Fruit fly (Drosophila melanogaster) whole organism, embryonic: ENCODE measurements around the gene CG13056.
A peak's percentile ranks its signal among the peaks of the same experiment; 100 is the strongest.

Experiments used
- Aef1 ChIP-seq: fragments of 200-800 bp; sonication (Bioruptor generic); IDR thresholded peaks from 3 replicates; pipeline ENCODE4 v1.3.6; 2022; ENCODE audit warnings: missing biosample characterization, missing genetic modification characterization
- Antp ChIP-seq: fragments of 200-800 bp; sonication (Bioruptor generic); optimal IDR thresholded peaks from 3 replicates; lab custom pipeline; 2016; ENCODE audit warnings: missing biosample characterization, missing genetic modification characterization
- Awh ChIP-seq: fragments of 200-800 bp; sonication (Bioruptor generic); IDR thresholded peaks from 2 replicates; pipeline ENCODE4, ENCODE4 v1.3.6; 2022; ENCODE audit warnings: missing biosample characterization, missing genetic modification characterization
- CG10321 ChIP-seq: fragments of 200-800 bp; sonication (Bioruptor generic); IDR thresholded peaks from 2 replicates; pipeline ENCODE4 v1.3.6; 2022; ENCODE audit warnings: missing biosample characterization, missing genetic modification characterization
- CG10366 ChIP-seq: fragments of 200-800 bp; sonication (Bioruptor generic); IDR thresholded peaks from 2 replicates; pipeline ENCODE4 v1.3.6; 2022; ENCODE audit warnings: missing biosample characterization, missing genetic modification characterization
- CG10431 ChIP-seq: fragments of 200-800 bp; sonication (Bioruptor generic); optimal IDR thresholded peaks from 3 replicates; lab custom pipeline; 2018; ENCODE audit warnings: missing biosample characterization, mild to moderate bottlenecking, missing genetic modification characterization
- CG11456 ChIP-seq: fragments of 200-800 bp; sonication (Bioruptor generic); IDR thresholded peaks from 3 replicates; pipeline ENCODE4 v1.3.6; 2022; ENCODE audit warnings: missing biosample characterization, missing genetic modification characterization
- CG12744 ChIP-seq: fragments of 200-800 bp; sonication (Bioruptor generic); optimal IDR thresholded peaks from 2 replicates; lab custom pipeline; 2016; ENCODE audit warnings: missing biosample characterization, missing genetic modification characterization
- CG12769 ChIP-seq: fragments of 200-800 bp; sonication (Bioruptor generic); optimal IDR thresholded peaks from 2 replicates; lab custom pipeline; 2019; ENCODE audit warnings: missing biosample characterization, mild to moderate bottlenecking, missing genetic modification characterization, moderate library complexity
- CG14441 ChIP-seq: fragments of 200-800 bp; sonication (Bioruptor generic); IDR thresholded peaks from 2 replicates; pipeline ENCODE4 v1.3.6; 2022; ENCODE audit warnings: missing biosample characterization, missing genetic modification characterization
- CG15269 ChIP-seq: fragments of 200-800 bp; sonication (Bioruptor generic); optimal IDR thresholded peaks from 2 replicates; lab custom pipeline; 2018; ENCODE audit warnings: missing biosample characterization, mild to moderate bottlenecking, missing genetic modification characterization, moderate library complexity
- CG15514 ChIP-seq: fragments of 200-800 bp; sonication (Bioruptor generic); optimal IDR thresholded peaks from 3 replicates; lab custom pipeline; 2017; ENCODE audit warnings: missing biosample characterization, missing genetic modification characterization, mild to moderate bottlenecking, moderate library complexity, missing genetic modification reagents
- CG16815 ChIP-seq: fragments of 200-800 bp; sonication (Bioruptor generic); optimal IDR thresholded peaks from 3 replicates; lab custom pipeline; 2017; ENCODE audit warnings: missing biosample characterization, mild to moderate bottlenecking, missing genetic modification characterization
- CG2120 ChIP-seq: fragments of 200-800 bp; sonication (Bioruptor generic); optimal IDR thresholded peaks from 3 replicates; lab custom pipeline; 2016; ENCODE audit warnings: missing biosample characterization, missing genetic modification characterization
- CG30403 ChIP-seq: fragments of 200-800 bp; sonication (Bioruptor generic); optimal IDR thresholded peaks from 3 replicates; lab custom pipeline; 2016; ENCODE audit warnings: missing biosample characterization, missing genetic modification characterization
- CG32532 ChIP-seq: fragments of 200-800 bp; sonication (Bioruptor generic); IDR thresholded peaks from 2 replicates; pipeline ENCODE4 v1.3.6; 2022; ENCODE audit warnings: missing biosample characterization, missing genetic modification characterization
- CG3407 ChIP-seq: fragments of 200-800 bp; sonication (Bioruptor generic); optimal IDR thresholded peaks from 2 replicates; lab custom pipeline; 2018; ENCODE audit warnings: missing biosample characterization, mild to moderate bottlenecking, missing genetic modification characterization
- CG3847 ChIP-seq: fragments of 200-800 bp; sonication (Bioruptor generic); IDR thresholded peaks from 2 replicates; pipeline ENCODE4 v1.3.6; 2022; ENCODE audit warnings: missing biosample characterization, missing genetic modification characterization
- CG5245 ChIP-seq: fragments of 200-800 bp; sonication (Bioruptor generic); optimal IDR thresholded peaks from 3 replicates; lab custom pipeline; 2016; ENCODE audit warnings: missing biosample characterization, missing genetic modification characterization
- CG7987 ChIP-seq: fragments of 200-800 bp; sonication (Bioruptor generic); optimal IDR thresholded peaks from 2 replicates; lab custom pipeline; 2018; ENCODE audit warnings: missing biosample characterization, mild to moderate bottlenecking, missing genetic modification characterization, moderate library complexity
- CG9932 ChIP-seq: fragments of 200-800 bp; sonication (Bioruptor generic); IDR thresholded peaks from 2 replicates; pipeline ENCODE4 v1.3.6; 2022; ENCODE audit warnings: missing biosample characterization, missing genetic modification characterization
- Dbx ChIP-seq: fragments of 200-800 bp; sonication (Bioruptor generic); IDR thresholded peaks from 3 replicates; pipeline ENCODE4 v1.3.6; 2022; ENCODE audit warnings: missing biosample characterization, missing genetic modification characterization
- Dip3 ChIP-seq: fragments of 200-800 bp; sonication (Bioruptor generic); optimal IDR thresholded peaks from 3 replicates; lab custom pipeline; 2016; ENCODE audit warnings: missing biosample characterization, missing genetic modification characterization
- Doc3 ChIP-seq: fragments of 200-800 bp; sonication (Bioruptor generic); IDR thresholded peaks from 3 replicates; pipeline ENCODE4 v1.3.6; 2022; ENCODE audit warnings: missing biosample characterization, missing genetic modification characterization; ENCODE audit not compliant: partially characterized antibody
- Dref ChIP-seq: fragments of 200-800 bp; sonication (Bioruptor generic); IDR thresholded peaks from 2 replicates; pipeline ENCODE4 v1.3.6; 2022; ENCODE audit warnings: missing biosample characterization, missing genetic modification characterization
- Drgx ChIP-seq: fragments of 200-800 bp; sonication (Bioruptor generic); IDR thresholded peaks from 2 replicates; pipeline ENCODE4 v1.3.6; 2022; ENCODE audit warnings: missing biosample characterization, missing genetic modification characterization
- Fer3 ChIP-seq: fragments of 200-800 bp; sonication (Bioruptor generic); optimal IDR thresholded peaks from 2 replicates; lab custom pipeline; 2018; ENCODE audit warnings: missing biosample characterization, mild to moderate bottlenecking, missing genetic modification characterization, moderate library complexity
- HLH3B ChIP-seq: fragments of 200-800 bp; sonication (Bioruptor generic); IDR thresholded peaks from 2 replicates; pipeline ENCODE4 v1.3.6; 2022; ENCODE audit warnings: missing biosample characterization, missing genetic modification characterization
- HmgD ChIP-seq: fragments of 200-800 bp; sonication (Bioruptor generic); optimal IDR thresholded peaks from 3 replicates; lab custom pipeline; 2016; ENCODE audit warnings: missing biosample characterization, missing genetic modification characterization
- Hr51 ChIP-seq, 2 experiments: fragments of 200-800 bp; sonication (Bioruptor generic); optimal IDR thresholded peaks; 2 replicates in 1 of 2; 3 replicates in 1 of 2; lab custom pipeline; 2016 to 2018; ENCODE audit warnings: missing biosample characterization in 2 of 2, missing genetic modification characterization in 2 of 2, mild to moderate bottlenecking in 1 of 2, moderate library complexity in 1 of 2
- Med ChIP-seq: fragments of 200-800 bp; sonication (Bioruptor generic); peaks from one replicate; lab custom pipeline; 2016; ENCODE audit warnings: missing biosample characterization, missing genetic modification characterization, mild to moderate bottlenecking, inconsistent platforms, moderate library complexity
- Meics ChIP-seq: fragments of 200-800 bp; sonication (Bioruptor generic); optimal IDR thresholded peaks from 2 replicates; lab custom pipeline; 2017; ENCODE audit warnings: missing biosample characterization, mild to moderate bottlenecking, missing genetic modification characterization
- Myb ChIP-seq: fragments of 200-800 bp; sonication (Bioruptor generic); optimal IDR thresholded peaks from 2 replicates; lab custom pipeline; 2016; ENCODE audit warnings: missing biosample characterization, missing genetic modification characterization
- Trl ChIP-seq, 3 experiments: fragments of >200 bp in 2 of 3; fragments of 200-800 bp in 1 of 3; sonication (Bioruptor generic) in 1 of 3; optimal IDR thresholded peaks; 2 replicates in 1 of 3; 3 replicates in 2 of 3; lab custom pipeline; 2016 to 2017; ENCODE audit warnings: missing biosample characterization in 1 of 3, missing genetic modification characterization in 1 of 3
- cato ChIP-seq: fragments of 200-800 bp; sonication (Bioruptor generic); optimal IDR thresholded peaks from 2 replicates; lab custom pipeline; 2016; ENCODE audit warnings: missing biosample characterization, missing genetic modification characterization, borderline replicate concordance
- chif ChIP-seq, 2 experiments: fragments of 200-800 bp; sonication (Bioruptor generic); optimal IDR thresholded peaks; 3 replicates each; lab custom pipeline; 2016; ENCODE audit warnings: missing biosample characterization in 2 of 2, missing genetic modification characterization in 2 of 2
- chinmo ChIP-seq: fragments of 200-800 bp; sonication (Bioruptor generic); IDR thresholded peaks from 4 replicates; pipeline ENCODE4 v1.3.6; 2022; ENCODE audit warnings: missing biosample characterization, missing genetic modification characterization; ENCODE audit not compliant: partially characterized antibody
- cwo ChIP-seq: fragments of 200-800 bp; sonication (Bioruptor generic); optimal IDR thresholded peaks from 3 replicates; lab custom pipeline; 2017; ENCODE audit warnings: missing biosample characterization, missing genetic modification characterization, mild to moderate bottlenecking, moderate library complexity, missing genetic modification reagents
- fu2 ChIP-seq: fragments of 200-800 bp; sonication (Bioruptor generic); optimal IDR thresholded peaks from 2 replicates; lab custom pipeline; 2016; ENCODE audit warnings: missing biosample characterization, missing genetic modification characterization
- gem ChIP-seq: fragments of 200-800 bp; sonication (Bioruptor generic); optimal IDR thresholded peaks from 2 replicates; lab custom pipeline; 2019; ENCODE audit warnings: missing biosample characterization, mild to moderate bottlenecking, missing genetic modification characterization, moderate library complexity
- her ChIP-seq: fragments of 200-800 bp; sonication (Bioruptor generic); optimal IDR thresholded peaks from 2 replicates; lab custom pipeline; 2016; ENCODE audit warnings: missing biosample characterization, missing genetic modification characterization
- jumu ChIP-seq: fragments of 200-800 bp; sonication (Bioruptor generic); optimal IDR thresholded peaks from 3 replicates; lab custom pipeline; 2016; ENCODE audit warnings: missing biosample characterization, missing genetic modification characterization
- lilli ChIP-seq: fragments of 200-800 bp; sonication (Bioruptor generic); optimal IDR thresholded peaks from 3 replicates; lab custom pipeline; 2016; ENCODE audit warnings: missing biosample characterization, missing genetic modification characterization
- mam ChIP-seq: fragments of 200-800 bp; sonication (Bioruptor generic); optimal IDR thresholded peaks from 3 replicates; lab custom pipeline; 2016; ENCODE audit warnings: missing biosample characterization, missing genetic modification characterization
- pho ChIP-seq: fragments of 200-800 bp; sonication (Bioruptor generic); optimal IDR thresholded peaks from 2 replicates; lab custom pipeline; 2016; ENCODE audit warnings: missing biosample characterization, missing genetic modification characterization
- pzg ChIP-seq: fragments of 200-800 bp; sonication (Bioruptor generic); optimal IDR thresholded peaks from 3 replicates; lab custom pipeline; 2018; ENCODE audit warnings: missing biosample characterization, mild to moderate bottlenecking, missing genetic modification characterization, moderate library complexity
- ranshi ChIP-seq: fragments of 200-800 bp; sonication (Bioruptor generic); IDR thresholded peaks from 2 replicates; pipeline ENCODE4 v1.3.6; 2022; ENCODE audit warnings: missing biosample characterization, missing genetic modification characterization
- row ChIP-seq: fragments of 200-800 bp; sonication (Bioruptor generic); IDR thresholded peaks from 3 replicates; pipeline ENCODE4 v1.3.6; 2022; ENCODE audit warnings: missing biosample characterization, missing genetic modification characterization
- sr ChIP-seq: fragments of 200-800 bp; sonication (Bioruptor generic); IDR thresholded peaks from 3 replicates; pipeline ENCODE4 v1.3.6; 2022; ENCODE audit warnings: missing biosample characterization, missing genetic modification characterization
- zfh2 ChIP-seq: fragments of 200-800 bp; sonication (Bioruptor generic); optimal IDR thresholded peaks from 2 replicates; lab custom pipeline; 2016; ENCODE audit warnings: missing biosample characterization, missing genetic modification characterization

CG13056 gene

dm6 chr3L:16309972-16310371, 23.1 kb upstream of the CG13056 start (continued):
- peak; percentile 30 for TF ChIP-seq Meics
- peak; percentile 54 for TF ChIP-seq CG12769 (tag; lab: Kevin White, UChicago)
- peak; percentile 14 for TF ChIP-seq CG16815 (GFP tag; lab: Kevin White, UChicago)
- TF ChIP-seq sr (GFP tag; lab: Robert Waterston, UW), result no peak
- peak; percentile 21 for TF ChIP-seq jumu (GFP tag; lab: Kevin White, UChicago)
- peak; percentile 35 for TF ChIP-seq gem (tag; lab: Kevin White, UChicago)
- 0 out of 3 replicates have a peak, but pooled peaks have one; percentile 50 for TF ChIP-seq CG11456 (GFP tag; lab: Robert Waterston, UW)
- TF ChIP-seq Dref (GFP tag; lab: Robert Waterston, UW), result no peak
- TF ChIP-seq row, result peak; percentile 40; the same call in 1 of the 3 replicates
- TF ChIP-seq Dip3 (GFP tag; lab: Kevin White, UChicago), result peak; percentile 5
- no peak for TF ChIP-seq CG14441
- peak; percentile 38 for TF ChIP-seq CG30403 (GFP tag; lab: Kevin White, UChicago)
- TF ChIP-seq cwo (GFP tag; lab: Kevin White, UChicago), result peak; percentile 9
- peak; percentile 26; the same call in 1 of the 2 replicates for TF ChIP-seq CG3847
- TF ChIP-seq chinmo (GFP tag; lab: Robert Waterston, UW), result 0 out of 4 replicates have a peak, but pooled peaks have one; percentile 24
- peak; percentile 32 for TF ChIP-seq mam (GFP tag; lab: Kevin White, UChicago)
- no peak for TF ChIP-seq HmgD (GFP tag; lab: Kevin White, UChicago)
- peak; percentile 5 for TF ChIP-seq Antp
- no peak for TF ChIP-seq CG3407
- peak; percentile 25; the same call in 1 of the 2 replicates for TF ChIP-seq HLH3B (GFP tag; lab: Robert Waterston, UW)
- peak; percentile 43 for TF ChIP-seq lilli (GFP tag; lab: Kevin White, UChicago)
- 0 out of 2 replicates have a peak, but pooled peaks have one; percentile 13 for TF ChIP-seq CG10366 (GFP tag; lab: Robert Waterston, UW)
- peak; percentile 10 for TF ChIP-seq CG15269 (tag; lab: Kevin White, UChicago)
- peak; percentile 75 for TF ChIP-seq CG9932 (GFP tag; lab: Robert Waterston, UW)
- peak; percentile 40 for TF ChIP-seq her (GFP tag; lab: Kevin White, UChicago)
- TF ChIP-seq Drgx (GFP tag; lab: Robert Waterston, UW), result peak; percentile 86
- TF ChIP-seq cato (GFP tag; lab: Kevin White, UChicago), result no peak
- TF ChIP-seq zfh2 (GFP tag; lab: Kevin White, UChicago), result peak; percentile 76
- peak; percentile 38 for TF ChIP-seq Myb (GFP tag; lab: Kevin White, UChicago)
- TF ChIP-seq pzg, result no peak
- no peak for TF ChIP-seq CG10431 (GFP tag; lab: Kevin White, UChicago)
- 0 out of 2 replicates have a peak, but pooled peaks have one; percentile 6 for TF ChIP-seq CG32532
- no peak for TF ChIP-seq CG7987 (GFP tag; lab: Kevin White, UChicago)
- TF ChIP-seq chif (GFP tag; optimal IDR thresholded peaks at IDR 0.05; lab: Kevin White, UChicago), result peak in 1 of 2 experiments; percentile 10
- no peak for TF ChIP-seq Hr51 (GFP tag; optimal IDR thresholded peaks at IDR 0.05; lab: Kevin White, UChicago)
- peak; percentile 2 for TF ChIP-seq Fer3 (tag; lab: Kevin White, UChicago)
- no peak for TF ChIP-seq Awh (GFP tag; lab: Robert Waterston, UW)
- peak; percentile 67 for TF ChIP-seq CG2120 (GFP tag; lab: Kevin White, UChicago)
- no peak for TF ChIP-seq CG12744 (GFP tag; lab: Kevin White, UChicago)
- TF ChIP-seq CG5245 (GFP tag; lab: Kevin White, UChicago), result no peak
- TF ChIP-seq ranshi (GFP tag; lab: Robert Waterston, UW), result 0 out of 2 replicates have a peak, but pooled peaks have one; percentile 29
- no peak for TF ChIP-seq Doc3 (GFP tag; lab: Robert Waterston, UW)
- TF ChIP-seq Med, result peak; percentile 86
- TF ChIP-seq Trl (optimal IDR thresholded peaks at IDR 0.05; lab: Kevin White, UChicago), result no peak
- peak; percentile 38 for TF ChIP-seq Trl (GFP tag; optimal IDR thresholded peaks at IDR 0.05; lab: Kevin White, UChicago)
- 0 out of 3 replicates have a peak, but pooled peaks have one; percentile 33 for TF ChIP-seq Aef1 (GFP tag; lab: Robert Waterston, UW)
- TF ChIP-seq Dbx (GFP tag; lab: Robert Waterston, UW), result peak; percentile 64
- TF ChIP-seq pho (GFP tag; lab: Kevin White, UChicago), result peak; percentile 4
- TF ChIP-seq CG15514, result peak; percentile 23
- no peak for TF ChIP-seq fu2 (GFP tag; lab: Kevin White, UChicago)
- TF ChIP-seq CG10321, result no peak
